Worm (Caenorhabditis elegans): Measurements from ENCODE around the gene F55G7.3.

ce11 chrX:11955125-11955524 is 13.3 kb upstream of the F55G7.3 start, which contains the start of gene T08D10.3:
- TF ChIP-seq cog-1 (tag; optimal IDR thresholded peaks at IDR 0.05) = no peak
- TF ChIP-seq med-1 (GFP tag; optimal IDR thresholded peaks at IDR 0.05; ENCODE audit: insufficient read depth) = no peak
- TF ChIP-seq klf-2 (GFP tag; conservative IDR thresholded peaks at IDR 0.05) = no peak
- TF ChIP-seq flt-1 (GFP tag; IDR thresholded peaks at IDR 0.05) = no peak
- TF ChIP-seq tab-1 (GFP tag; IDR thresholded peaks at IDR 0.05) = no peak
- TF ChIP-seq ztf-23 (GFP tag; IDR thresholded peaks at IDR 0.05) = no peak
